Fruit fly (Drosophila melanogaster) whole organism, embryonic: Measurements from ENCODE around the gene Tollo.

Experiments
- Abd-B ChIP-seq: fragments of 200-800 bp; sonication (Bioruptor generic); optimal IDR thresholded peaks from 2 replicates; lab custom pipeline; 2018; ENCODE audit warnings: missing biosample characterization, mild to moderate bottlenecking, missing genetic modification characterization, moderate library complexity
- Antp ChIP-seq: fragments of 200-800 bp; sonication (Bioruptor generic); optimal IDR thresholded peaks from 3 replicates; lab custom pipeline; 2016; ENCODE audit warnings: missing biosample characterization, missing genetic modification characterization
- B-H1 ChIP-seq: fragments of 200-800 bp; sonication (Bioruptor generic); IDR thresholded peaks from 3 replicates; pipeline ENCODE4 v1.3.6; 2022; ENCODE audit warnings: missing biosample characterization, missing genetic modification characterization
- Bdp1 ChIP-seq: fragments of 200-800 bp; sonication (Bioruptor generic); optimal IDR thresholded peaks from 3 replicates; lab custom pipeline; 2016; ENCODE audit warnings: missing biosample characterization, missing genetic modification characterization
- Blimp-1 ChIP-seq: fragments of 200-800 bp; sonication (Bioruptor generic); optimal IDR thresholded peaks from 3 replicates; lab custom pipeline; 2018; ENCODE audit warnings: missing biosample characterization, missing genetic modification characterization, mild to moderate bottlenecking, moderate library complexity, missing genetic modification reagents
- C15 ChIP-seq: fragments of 200-800 bp; sonication (Bioruptor generic); IDR thresholded peaks from 3 replicates; pipeline ENCODE4 v1.3.6; 2022; ENCODE audit warnings: missing biosample characterization, missing genetic modification characterization
- CG1024 ChIP-seq: fragments of 200-800 bp; sonication (Bioruptor generic); IDR thresholded peaks from 2 replicates; pipeline ENCODE4 v1.3.6; 2022; ENCODE audit warnings: missing biosample characterization, missing genetic modification characterization
- CG10274 ChIP-seq: fragments of 200-800 bp; sonication (Bioruptor generic); optimal IDR thresholded peaks from 3 replicates; lab custom pipeline; 2017; ENCODE audit warnings: missing biosample characterization, mild to moderate bottlenecking, missing genetic modification characterization
- CG10366 ChIP-seq: fragments of 200-800 bp; sonication (Bioruptor generic); IDR thresholded peaks from 2 replicates; pipeline ENCODE4 v1.3.6; 2022; ENCODE audit warnings: missing biosample characterization, missing genetic modification characterization
- CG11093 ChIP-seq: fragments of 200-800 bp; sonication (Bioruptor generic); IDR thresholded peaks from 3 replicates; pipeline ENCODE4 v1.3.6; 2022; ENCODE audit warnings: missing biosample characterization, missing genetic modification characterization
- CG1233 ChIP-seq: fragments of 200-800 bp; sonication (Bioruptor generic); optimal IDR thresholded peaks from 4 replicates; lab custom pipeline; 2018; ENCODE audit warnings: missing biosample characterization, mild to moderate bottlenecking, missing genetic modification characterization
- CG13296 ChIP-seq: fragments of 200-800 bp; sonication (Bioruptor generic); optimal IDR thresholded peaks from 3 replicates; lab custom pipeline; 2018; ENCODE audit warnings: missing biosample characterization, mild to moderate bottlenecking, missing genetic modification characterization
- CG14860 ChIP-seq: fragments of 200-800 bp; sonication (Bioruptor generic); IDR thresholded peaks from 3 replicates; pipeline ENCODE4 v1.3.6; 2022; ENCODE audit warnings: missing biosample characterization, missing genetic modification characterization; ENCODE audit not compliant: partially characterized antibody
- Camta ChIP-seq: fragments of 200-800 bp; sonication (Bioruptor generic); optimal IDR thresholded peaks from 2 replicates; lab custom pipeline; 2016; ENCODE audit warnings: missing biosample characterization, missing genetic modification characterization
- CrebB ChIP-seq: fragments of 200-800 bp; sonication (Bioruptor generic); optimal IDR thresholded peaks from 3 replicates; lab custom pipeline; 2018; ENCODE audit warnings: missing biosample characterization, mild to moderate bottlenecking, missing genetic modification characterization
- D19A ChIP-seq: fragments of 200-800 bp; optimal IDR thresholded peaks from 3 replicates; lab custom pipeline; 2019; ENCODE audit warnings: missing biosample characterization, mild to moderate bottlenecking, missing genetic modification characterization, moderate library complexity
- D19B ChIP-seq: fragments of 200-800 bp; sonication (Bioruptor generic); optimal IDR thresholded peaks from 2 replicates; lab custom pipeline; 2017; ENCODE audit warnings: missing biosample characterization, mild to moderate bottlenecking, missing genetic modification characterization
- Dip3 ChIP-seq: fragments of 200-800 bp; sonication (Bioruptor generic); optimal IDR thresholded peaks from 3 replicates; lab custom pipeline; 2016; ENCODE audit warnings: missing biosample characterization, missing genetic modification characterization
- Doc3 ChIP-seq: fragments of 200-800 bp; sonication (Bioruptor generic); IDR thresholded peaks from 3 replicates; pipeline ENCODE4 v1.3.6; 2022; ENCODE audit warnings: missing biosample characterization, missing genetic modification characterization; ENCODE audit not compliant: partially characterized antibody
- E2f2 ChIP-seq: fragments of 200-800 bp; sonication (Bioruptor generic); IDR thresholded peaks from 2 replicates; pipeline ENCODE4 v1.3.6; 2022; ENCODE audit warnings: missing biosample characterization, missing genetic modification characterization
- Ets65A ChIP-seq: fragments of 200-800 bp; sonication (Bioruptor generic); peaks from one replicate; lab custom pipeline; 2016; ENCODE audit warnings: missing biosample characterization, missing genetic modification characterization
- Ets97D ChIP-seq: fragments of 200-800 bp; sonication (Bioruptor generic); optimal IDR thresholded peaks from 3 replicates; lab custom pipeline; 2016; ENCODE audit warnings: missing biosample characterization, missing genetic modification characterization
- Fer1 ChIP-seq: fragments of 200-800 bp; sonication (Bioruptor generic); optimal IDR thresholded peaks from 2 replicates; lab custom pipeline; 2017; ENCODE audit warnings: missing biosample characterization, mild to moderate bottlenecking, missing genetic modification characterization
- H15 ChIP-seq: fragments of 200-800 bp; sonication (Bioruptor generic); IDR thresholded peaks from 3 replicates; pipeline ENCODE4 v1.3.6; 2022; ENCODE audit warnings: missing biosample characterization, missing genetic modification characterization
- HHEX ChIP-seq: fragments of 200-800 bp; sonication (Bioruptor generic); optimal IDR thresholded peaks from 3 replicates; lab custom pipeline; 2017; ENCODE audit warnings: missing biosample characterization, mild to moderate bottlenecking, missing genetic modification characterization, missing genetic modification reagents
- Hmx ChIP-seq: fragments of 200-800 bp; sonication (Bioruptor generic); optimal IDR thresholded peaks from 2 replicates; lab custom pipeline; 2016; ENCODE audit warnings: missing biosample characterization, missing genetic modification characterization
- Hr51 ChIP-seq, 2 experiments: fragments of 200-800 bp; sonication (Bioruptor generic); optimal IDR thresholded peaks; 2 replicates in 1 of 2; 3 replicates in 1 of 2; lab custom pipeline; 2016 to 2018; ENCODE audit warnings: missing biosample characterization in 2 of 2, missing genetic modification characterization in 2 of 2, mild to moderate bottlenecking in 1 of 2, moderate library complexity in 1 of 2
- Lpt ChIP-seq: fragments of >200 bp; optimal IDR thresholded peaks from 2 replicates; lab custom pipeline; 2018; ENCODE audit warnings: missing biosample characterization, missing genetic modification characterization
- NC2β ChIP-seq: fragments of 200-800 bp; sonication (Bioruptor generic); optimal IDR thresholded peaks from 2 replicates; lab custom pipeline; 2016; ENCODE audit warnings: missing biosample characterization, missing genetic modification characterization
- PHDP ChIP-seq: fragments of 200-800 bp; sonication (Bioruptor generic); optimal IDR thresholded peaks from 3 replicates; lab custom pipeline; 2018; ENCODE audit warnings: missing biosample characterization, mild to moderate bottlenecking, missing genetic modification characterization, moderate library complexity
- Rx ChIP-seq: fragments of 200-800 bp; sonication (Bioruptor generic); IDR thresholded peaks from 2 replicates; pipeline ENCODE4 v1.3.6; 2022; ENCODE audit warnings: missing biosample characterization, missing genetic modification characterization
- Sox102F ChIP-seq: fragments of 200-800 bp; sonication (Bioruptor generic); optimal IDR thresholded peaks from 2 replicates; lab custom pipeline; 2018; ENCODE audit warnings: missing biosample characterization, mild to moderate bottlenecking, missing genetic modification characterization, moderate library complexity
- Sry-β ChIP-seq: fragments of 200-800 bp; sonication (Bioruptor generic); optimal IDR thresholded peaks from 2 replicates; lab custom pipeline; 2018; ENCODE audit warnings: missing biosample characterization, mild to moderate bottlenecking, missing genetic modification characterization, moderate library complexity
- Xbp1 ChIP-seq: fragments of 200-800 bp; sonication (Bioruptor generic); optimal IDR thresholded peaks from 3 replicates; lab custom pipeline; 2016; ENCODE audit warnings: missing biosample characterization, mild to moderate bottlenecking, missing genetic modification characterization
- caup ChIP-seq: fragments of 200-800 bp; sonication (Bioruptor generic); optimal IDR thresholded peaks from 3 replicates; lab custom pipeline; 2017; ENCODE audit warnings: missing biosample characterization, mild to moderate bottlenecking, missing genetic modification characterization, moderate library complexity; ENCODE audit not compliant: severe bottlenecking
- corto ChIP-seq: fragments of 200-800 bp; sonication (Bioruptor generic); optimal IDR thresholded peaks from 2 replicates; lab custom pipeline; 2016; ENCODE audit warnings: missing biosample characterization, mild to moderate bottlenecking, missing genetic modification characterization, moderate library complexity
- dmrt99B ChIP-seq: fragments of 200-800 bp; sonication (Bioruptor generic); optimal IDR thresholded peaks from 2 replicates; lab custom pipeline; 2018; ENCODE audit warnings: missing biosample characterization, mild to moderate bottlenecking, missing genetic modification characterization, moderate library complexity
- ewg ChIP-seq: fragments of 200-800 bp; sonication (Bioruptor generic); optimal IDR thresholded peaks from 3 replicates; lab custom pipeline; 2017; ENCODE audit warnings: mild to moderate bottlenecking, missing biosample characterization, missing genetic modification reagents, missing genetic modification characterization
- grau ChIP-seq: fragments of 200-800 bp; optimal IDR thresholded peaks from 3 replicates; lab custom pipeline; 2019; ENCODE audit warnings: missing biosample characterization, mild to moderate bottlenecking, missing genetic modification characterization, moderate library complexity
- kni ChIP-seq: fragments of 200-800 bp; sonication (Bioruptor generic); optimal IDR thresholded peaks from 3 replicates; lab custom pipeline; 2017; ENCODE audit warnings: mild to moderate bottlenecking, missing biosample characterization, missing genetic modification reagents, missing genetic modification characterization
- lilli ChIP-seq: fragments of 200-800 bp; sonication (Bioruptor generic); optimal IDR thresholded peaks from 3 replicates; lab custom pipeline; 2016; ENCODE audit warnings: missing biosample characterization, missing genetic modification characterization
- mirr ChIP-seq: fragments of 200-800 bp; sonication (Bioruptor generic); optimal IDR thresholded peaks from 3 replicates; lab custom pipeline; 2018; ENCODE audit warnings: missing biosample characterization, mild to moderate bottlenecking, missing genetic modification characterization
- nerfin-2 ChIP-seq: fragments of 200-800 bp; sonication (Bioruptor generic); IDR thresholded peaks from 2 replicates; pipeline ENCODE4 v1.3.6; 2022; ENCODE audit warnings: missing biosample characterization, missing genetic modification characterization; ENCODE audit not compliant: partially characterized antibody
- pros ChIP-seq: fragments of 200-800 bp; sonication (Bioruptor generic); optimal IDR thresholded peaks from 3 replicates; lab custom pipeline; 2019; ENCODE audit warnings: missing biosample characterization, mild to moderate bottlenecking, missing genetic modification characterization, moderate library complexity
- psq ChIP-seq: fragments of 200-800 bp; sonication (Bioruptor generic); optimal IDR thresholded peaks from 2 replicates; lab custom pipeline; 2017; ENCODE audit warnings: missing biosample characterization, missing genetic modification characterization
- sd ChIP-seq: fragments of 200-800 bp; sonication (Bioruptor generic); optimal IDR thresholded peaks from 3 replicates; lab custom pipeline; 2018; ENCODE audit warnings: missing biosample characterization, mild to moderate bottlenecking, missing genetic modification characterization, moderate library complexity
- tup ChIP-seq: fragments of 200-800 bp; sonication (Bioruptor generic); optimal IDR thresholded peaks from 2 replicates; lab custom pipeline; 2016; ENCODE audit warnings: missing biosample characterization, mild to moderate bottlenecking, missing genetic modification characterization, moderate library complexity
- vvl ChIP-seq: fragments of 200-800 bp; sonication (Bioruptor generic); IDR thresholded peaks from 2 replicates; pipeline ENCODE4 v1.3.6; 2022; ENCODE audit warnings: missing biosample characterization, missing genetic modification characterization
- zfh1 ChIP-seq: fragments of 200-800 bp; sonication (Bioruptor generic); IDR thresholded peaks from 3 replicates; pipeline ENCODE4 v1.3.6; 2022; ENCODE audit warnings: missing biosample characterization, missing genetic modification characterization

Gene Tollo

dm6 chr3L:15199216-15200090 is 36.0 kb upstream of the Tollo start (continued):
- TF ChIP-seq caup (GFP tag; lab: Kevin White, UChicago) (no peak), CG1233 (GFP tag; lab: Kevin White, UChicago) (no peak), C15 (no peak), D19A (peak; percentile 15), CG11093 (GFP tag; lab: Robert Waterston, UW) (no peak), corto (GFP tag; lab: Kevin White, UChicago) (no peak), H15 (GFP tag; lab: Robert Waterston, UW) (no peak), mirr (no peak), Fer1 (GFP tag; lab: Kevin White, UChicago) (no peak), Abd-B (no peak), CrebB (tag; lab: Kevin White, UChicago) (no peak), kni (no peak), Hmx (GFP tag; lab: Kevin White, UChicago) (no peak), grau (peak; percentile 22), ewg (peak; percentile 2), Dip3 (GFP tag; lab: Kevin White, UChicago) (no peak), Blimp-1 (GFP tag; lab: Kevin White, UChicago) (peak; percentile 52), Sox102F (GFP tag; lab: Kevin White, UChicago) (peak; percentile 30), CG1024 (GFP tag; lab: Robert Waterston, UW) (no peak), tup (no peak), nerfin-2 (GFP tag; lab: Robert Waterston, UW) (no peak), CG10274 (GFP tag; lab: Kevin White, UChicago) (no peak), PHDP (tag; lab: Kevin White, UChicago) (no peak), dmrt99B (tag; lab: Kevin White, UChicago) (peak; percentile 25), HHEX (GFP tag; lab: Kevin White, UChicago) (no peak), E2f2 (GFP tag; lab: Robert Waterston, UW) (no peak), sd (no peak), CG14860 (GFP tag; lab: Robert Waterston, UW) (no peak), lilli (GFP tag; lab: Kevin White, UChicago) (no peak), zfh1 (GFP tag; lab: Robert Waterston, UW) (peak; percentile 50; the same call in 1 of the 3 replicates), Ets65A (GFP tag; lab: Kevin White, UChicago) (peak; percentile 77), Antp (GFP tag; lab: Kevin White, UChicago) (no peak), pros (GFP tag; lab: Kevin White, UChicago) (no peak), Ets97D (GFP tag; lab: Kevin White, UChicago) (no peak), Sry-β (GFP tag; lab: Kevin White, UChicago) (no peak), Lpt (GFP tag; lab: Kevin White, UChicago) (no peak), Camta (GFP tag; lab: Kevin White, UChicago) (peak; percentile 10), NC2β (GFP tag; lab: Kevin White, UChicago) (peak; percentile 20), Bdp1 (GFP tag; lab: Kevin White, UChicago) (no peak), vvl (GFP tag; lab: Robert Waterston, UW) (peak; percentile 63), Doc3 (GFP tag; lab: Robert Waterston, UW) (no peak), B-H1 (GFP tag; lab: Robert Waterston, UW) (no peak), D19B (no peak), psq (GFP tag; lab: Kevin White, UChicago) (no peak), Hr51 (GFP tag; optimal IDR thresholded peaks at IDR 0.05; lab: Kevin White, UChicago) (no peak), CG10366 (GFP tag; lab: Robert Waterston, UW) (no peak), Xbp1 (peak; percentile 38), CG13296 (no peak), Rx (GFP tag; lab: Robert Waterston, UW) (no peak)
